Worm (Caenorhabditis elegans) whole organism, L4 larva: ENCODE data around the gene C47G2.4.

ENCODE experiments used
- R02D3.7 ChIP-seq: fragments of 150-350 bp; sonication (generic microtip); optimal IDR thresholded peaks from 3 replicates; lab custom pipeline; 2014; ENCODE audit warnings: missing biosample characterization, missing genetic modification characterization
- ceh-82 ChIP-seq: sonication (generic microtip); optimal IDR thresholded peaks from 2 replicates; lab custom pipeline; 2017; ENCODE audit warnings: missing biosample characterization, missing genetic modification characterization
- egl-27 ChIP-seq: sonication (generic microtip); optimal IDR thresholded peaks from 3 replicates; lab custom pipeline; 2017; ENCODE audit warnings: missing biosample characterization, missing genetic modification reagents, missing genetic modification characterization
- jun-1 ChIP-seq: fragments of 150-350 bp; optimal IDR thresholded peaks from 2 replicates; lab custom pipeline; 2014; ENCODE audit warnings: missing biosample characterization, missing genetic modification reagents, missing genetic modification characterization
- madf-5 ChIP-seq, 2 experiments: fragments of 200-800 bp; sonication (Bioruptor generic); IDR thresholded peaks; 2 replicates each; pipeline ENCODE4 v1.3.6; 2022; ENCODE audit warnings: missing compliant biosample characterization in 2 of 2, missing genetic modification characterization in 2 of 2
- nhr-28 ChIP-seq: fragments of 150-350 bp; optimal IDR thresholded peaks from 2 replicates; lab custom pipeline; 2014; ENCODE audit warnings: missing biosample characterization, missing genetic modification characterization

DNA sequence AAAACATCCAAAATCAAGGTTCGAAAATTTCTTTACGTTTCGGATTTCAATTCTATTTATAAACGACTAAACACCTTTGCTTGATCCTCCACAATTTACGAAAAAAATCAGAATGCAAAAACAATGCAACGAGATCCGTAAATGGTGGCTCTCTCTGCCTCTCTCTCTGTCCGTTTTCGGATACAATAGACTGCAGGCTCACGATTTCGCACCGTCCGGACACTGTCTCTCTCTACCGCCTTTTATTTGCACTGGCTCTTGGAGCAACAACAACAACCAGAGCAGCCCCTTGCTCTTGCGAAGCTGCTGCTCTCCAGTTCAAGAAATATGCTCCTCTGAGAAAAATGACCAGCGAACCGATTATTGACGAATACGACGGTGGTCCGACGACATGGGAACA, 18.8 kb upstream of the C47G2.4 start, which contains the start of gene T24F1.7:
- TF ChIP-seq nhr-28 (tag; lab: Kevin White, UChicago): no peak
- TF ChIP-seq ceh-82: no peak
- TF ChIP-seq R02D3.7: no peak
- TF ChIP-seq egl-27 (tag; lab: Kevin White, UChicago): no peak
- no peak for TF ChIP-seq madf-5 (GFP tag; IDR thresholded peaks at IDR 0.05; lab: Robert Waterston, UW)
- TF ChIP-seq jun-1: no peak
